Worm (Caenorhabditis elegans) whole organism, mixed stage, embryonic: ENCODE data around the gene C06E7.88.
A peak's percentile ranks its signal among the peaks of the same experiment; 100 is the strongest.

ENCODE experiments used
- M03D4.4 ChIP-seq: sonication (generic microtip); optimal IDR thresholded peaks from 2 replicates; lab custom pipeline; 2017; ENCODE audit warnings: mild to moderate bottlenecking, missing genetic modification characterization, missing compliant biosample characterization
- blmp-1 ChIP-seq: fragments of 150-350 bp; optimal IDR thresholded peaks from 2 replicates; lab custom pipeline; 2014; ENCODE audit warnings: missing biosample characterization, missing genetic modification characterization
- ceh-39 ChIP-seq: fragments of 150-350 bp; optimal IDR thresholded peaks from 2 replicates; lab custom pipeline; 2014; ENCODE audit warnings: missing biosample characterization, missing genetic modification characterization
- ceh-83 ChIP-seq: fragments of 200-800 bp; sonication (Bioruptor generic); optimal IDR thresholded peaks from 2 replicates; lab custom pipeline; 2018; ENCODE audit warnings: mild to moderate bottlenecking, missing genetic modification characterization, missing compliant biosample characterization
- ces-1 ChIP-seq: fragments of 150-350 bp; optimal IDR thresholded peaks from 2 replicates; lab custom pipeline; 2014; ENCODE audit warnings: missing biosample characterization, missing genetic modification reagents, missing genetic modification characterization
- cnd-1 ChIP-seq: fragments of 200-800 bp; sonication (Bioruptor generic); optimal IDR thresholded peaks from 2 replicates; lab custom pipeline; 2018; ENCODE audit warnings: mild to moderate bottlenecking, missing genetic modification characterization, missing compliant biosample characterization
- drap-1 ChIP-seq: fragments of 200-800 bp; sonication (Bioruptor generic); optimal IDR thresholded peaks from 3 replicates; lab custom pipeline; 2018; ENCODE audit warnings: mild to moderate bottlenecking, missing genetic modification characterization, missing compliant biosample characterization
- elt-3 ChIP-seq: fragments of 150-350 bp; optimal IDR thresholded peaks from 2 replicates; lab custom pipeline; 2014; ENCODE audit warnings: missing biosample characterization, missing genetic modification characterization
- flh-1 ChIP-seq: fragments of 200-800 bp; sonication (Bioruptor generic); optimal IDR thresholded peaks from 2 replicates; lab custom pipeline; 2018; ENCODE audit warnings: mild to moderate bottlenecking, missing genetic modification characterization, moderate library complexity, missing compliant biosample characterization
- ham-2 ChIP-seq: fragments of 200-800 bp; sonication (Bioruptor generic); optimal IDR thresholded peaks from 2 replicates; lab custom pipeline; 2018; ENCODE audit warnings: mild to moderate bottlenecking, missing genetic modification characterization, missing compliant biosample characterization
- hlh-1 ChIP-seq: fragments of 150-350 bp; optimal IDR thresholded peaks from 2 replicates; lab custom pipeline; 2014; ENCODE audit warnings: missing biosample characterization, missing genetic modification reagents, missing genetic modification characterization
- lin-13 ChIP-seq: fragments of 150-350 bp; optimal IDR thresholded peaks from 2 replicates; lab custom pipeline; 2014; ENCODE audit warnings: missing biosample characterization, missing genetic modification characterization
- lin-32 ChIP-seq: fragments of 200-800 bp; sonication (Bioruptor generic); optimal IDR thresholded peaks from 2 replicates; lab custom pipeline; 2018; ENCODE audit warnings: mild to moderate bottlenecking, missing genetic modification characterization, missing compliant biosample characterization
- lsy-2 ChIP-seq: fragments of 150-350 bp; optimal IDR thresholded peaks from 2 replicates; lab custom pipeline; 2014; ENCODE audit warnings: missing biosample characterization, missing genetic modification characterization
- mab-5 ChIP-seq: fragments of 150-350 bp; optimal IDR thresholded peaks from 2 replicates; lab custom pipeline; 2014; ENCODE audit warnings: missing biosample characterization, missing genetic modification characterization
- mls-2 ChIP-seq: sonication (generic microtip); optimal IDR thresholded peaks from 2 replicates; lab custom pipeline; 2016; ENCODE audit warnings: mild to moderate bottlenecking, missing genetic modification characterization, moderate library complexity, missing compliant biosample characterization
- nhr-12 ChIP-seq: fragments of 150-350 bp; optimal IDR thresholded peaks from 2 replicates; lab custom pipeline; 2014; ENCODE audit warnings: missing biosample characterization, missing genetic modification characterization
- nhr-2 ChIP-seq: fragments of 150-350 bp; optimal IDR thresholded peaks from 2 replicates; lab custom pipeline; 2014; ENCODE audit warnings: missing biosample characterization, missing genetic modification characterization
- nhr-76 ChIP-seq: sonication (generic microtip); optimal IDR thresholded peaks from 2 replicates; lab custom pipeline; 2017; ENCODE audit warnings: missing biosample characterization, missing genetic modification characterization
- pha-4 ChIP-seq: fragments of 150-350 bp; optimal IDR thresholded peaks from 2 replicates; lab custom pipeline; 2018; ENCODE audit warnings: missing biosample characterization, missing genetic modification reagents, missing genetic modification characterization
- sem-2 ChIP-seq: fragments of 200-800 bp; sonication (Bioruptor generic); optimal IDR thresholded peaks from 2 replicates; lab custom pipeline; 2018; ENCODE audit warnings: mild to moderate bottlenecking, missing genetic modification characterization, missing compliant biosample characterization
- snpc-4 ChIP-seq: fragments of 150-350 bp; optimal IDR thresholded peaks from 2 replicates; lab custom pipeline; 2014; ENCODE audit warnings: missing biosample characterization, missing genetic modification characterization
- sptf-1 ChIP-seq: sonication (generic microtip); optimal IDR thresholded peaks from 2 replicates; lab custom pipeline; 2017; ENCODE audit warnings: mild to moderate bottlenecking, missing genetic modification characterization, moderate library complexity, missing compliant biosample characterization
- tbx-8 ChIP-seq: fragments of 200-800 bp; sonication (Bioruptor generic); optimal IDR thresholded peaks from 2 replicates; lab custom pipeline; 2018; ENCODE audit warnings: mild to moderate bottlenecking, missing genetic modification characterization, moderate library complexity, missing compliant biosample characterization
- unc-120 ChIP-seq: sonication (generic microtip); optimal IDR thresholded peaks from 2 replicates; lab custom pipeline; 2017; ENCODE audit warnings: missing genetic modification characterization, missing compliant biosample characterization; ENCODE audit not compliant: poor library complexity, severe bottlenecking
- unc-39 ChIP-seq: fragments of 150-350 bp; optimal IDR thresholded peaks from 2 replicates; lab custom pipeline; 2014; ENCODE audit warnings: missing biosample characterization, missing genetic modification characterization
- unc-62 ChIP-seq: fragments of 150-350 bp; optimal IDR thresholded peaks from 2 replicates; lab custom pipeline; 2014; ENCODE audit warnings: missing biosample characterization, missing genetic modification reagents, missing genetic modification characterization
- zip-8 ChIP-seq: fragments of 150-350 bp; optimal IDR thresholded peaks from 2 replicates; lab custom pipeline; 2014; ENCODE audit warnings: missing biosample characterization, missing genetic modification characterization
- ztf-11 ChIP-seq: fragments of 150-350 bp; optimal IDR thresholded peaks from 2 replicates; lab custom pipeline; 2014; ENCODE audit warnings: missing biosample characterization, missing genetic modification characterization

Gene C06E7.88

ce11 chrIV:5867189-5867588 lies at the start of gene C06E7.88:
C06E7.88 (minus strand) TSS chrIV:5867289.
- no peak for TF ChIP-seq ceh-83 (GFP tag; lab: Kevin White, UChicago)

- TF ChIP-seq nhr-76 (tag; lab: Kevin White, UChicago): no peak
- peak; percentile 76 for TF ChIP-seq ces-1 (GFP tag; lab: Kevin White, UChicago)
- no peak for TF ChIP-seq elt-3 (tag; lab: Kevin White, UChicago)
- no peak for TF ChIP-seq ham-2 (GFP tag; lab: Kevin White, UChicago)
- no peak for TF ChIP-seq lsy-2
- no peak for TF ChIP-seq sptf-1
- TF ChIP-seq ceh-83 (GFP tag; lab: Kevin White, UChicago): no peak
- no peak for TF ChIP-seq unc-120 (tag; lab: Kevin White, UChicago)
These were observed 48.1 kb upstream of the C06E7.88 start for ce11 chrIV:5915152-5915551.

- TF ChIP-seq tbx-8 (no peak), lin-13 (tag; lab: Kevin White, UChicago) (no peak), unc-120 (tag; lab: Kevin White, UChicago) (no peak), ces-1 (GFP tag; lab: Kevin White, UChicago) (no peak), lsy-2 (no peak), snpc-4 (tag; lab: Kevin White, UChicago) (no peak), elt-3 (tag; lab: Kevin White, UChicago) (no peak), ceh-39 (tag; lab: Kevin White, UChicago) (no peak), sem-2 (GFP tag; lab: Kevin White, UChicago) (no peak), hlh-1 (tag; lab: Kevin White, UChicago) (no peak), nhr-76 (tag; lab: Kevin White, UChicago) (no peak), nhr-12 (tag; lab: Kevin White, UChicago) (no peak), mls-2 (no peak)
- TF ChIP-seq, all 35 proteins: peak for 0
These were observed 36.3 kb upstream of the C06E7.88 start, which contains the start of gene H04M03.12 for ce11 chrIV:5903305-5903778. H04M03.12 (minus strand) TSS chrIV:5903355.

- no peak for TF ChIP-seq lin-13 (tag; lab: Kevin White, UChicago)
- no peak for TF ChIP-seq lsy-2
- TF ChIP-seq ces-1 (GFP tag; lab: Kevin White, UChicago): peak; percentile 66
- TF ChIP-seq pha-4 (tag; lab: Kevin White, UChicago): no peak
- TF ChIP-seq, all 35 proteins: peak for 1
These were observed 35.6 kb upstream of the C06E7.88 start for ce11 chrIV:5902730-5903129.

- no peak for TF ChIP-seq lin-32
- TF ChIP-seq unc-62 (GFP tag; lab: Kevin White, UChicago): no peak
- no peak for TF ChIP-seq cnd-1 (tag; lab: Kevin White, UChicago)
- TF ChIP-seq sptf-1: no peak
- no peak for TF ChIP-seq unc-39 (tag; lab: Kevin White, UChicago)
- no peak for TF ChIP-seq ces-1 (GFP tag; lab: Kevin White, UChicago)
- TF ChIP-seq zip-8 (tag; lab: Kevin White, UChicago): no peak
- no peak for TF ChIP-seq M03D4.4 (tag; lab: Kevin White, UChicago)
- TF ChIP-seq ztf-11 (tag; lab: Kevin White, UChicago): no peak
- no peak for TF ChIP-seq ceh-39 (tag; lab: Kevin White, UChicago)
- no peak for TF ChIP-seq unc-120 (tag; lab: Kevin White, UChicago)
- TF ChIP-seq lsy-2: no peak
- no peak for TF ChIP-seq ham-2 (GFP tag; lab: Kevin White, UChicago)
- no peak for TF ChIP-seq ceh-83 (GFP tag; lab: Kevin White, UChicago)
These were observed 29.3 kb upstream of the C06E7.88 start, which contains the start of gene pck-3 for ce11 chrIV:5896341-5896740. pck-3 (plus strand) TSS chrIV:5896641.

- TF ChIP-seq elt-3 (tag; lab: Kevin White, UChicago): no peak
- no peak for TF ChIP-seq hlh-1 (tag; lab: Kevin White, UChicago)
- no peak for TF ChIP-seq lin-13 (tag; lab: Kevin White, UChicago)
- no peak for TF ChIP-seq flh-1 (GFP tag; lab: Kevin White, UChicago)
- no peak for TF ChIP-seq nhr-12 (tag; lab: Kevin White, UChicago)
- no peak for TF ChIP-seq tbx-8
- no peak for TF ChIP-seq blmp-1 (tag; lab: Kevin White, UChicago)
- no peak for TF ChIP-seq ham-2 (GFP tag; lab: Kevin White, UChicago)
- no peak for TF ChIP-seq nhr-2 (tag; lab: Kevin White, UChicago)
- TF ChIP-seq mab-5 (tag; lab: Kevin White, UChicago): no peak
- TF ChIP-seq drap-1 (GFP tag; lab: Kevin White, UChicago): no peak
- TF ChIP-seq cnd-1 (tag; lab: Kevin White, UChicago): no peak
These were observed 28.1 kb upstream of the C06E7.88 start, which contains the start of gene nspb-6 for ce11 chrIV:5895190-5895589. nspb-6 (plus strand) TSS chrIV:5895490.
